Fruit fly (Drosophila melanogaster): ENCODE data around the gene CG43610.

DNA sequence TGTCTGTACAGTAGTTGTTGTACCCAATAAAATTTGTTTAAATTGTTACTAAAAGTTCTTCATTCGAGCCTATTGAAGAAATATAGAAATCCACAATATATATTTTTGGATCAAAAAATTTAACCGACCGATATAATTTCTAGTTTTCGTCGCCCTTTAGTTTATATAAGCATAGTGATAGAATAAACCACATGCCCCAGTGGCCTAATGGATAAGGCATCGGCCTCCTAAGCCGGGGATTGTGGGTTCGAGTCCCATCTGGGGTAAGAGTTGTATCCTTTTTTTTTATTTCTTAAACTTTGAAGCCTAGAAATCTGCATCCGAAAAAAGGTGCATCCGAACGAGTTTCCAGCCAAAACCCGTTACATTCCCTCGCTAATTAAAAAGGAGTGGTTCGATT is 555 bp downstream of the CG43610 start:
- TF ChIP-seq CG8478 (optimal IDR thresholded peaks at IDR 0.05) (no peak), CTCF (optimal IDR thresholded peaks at IDR 0.05) (no peak)
